Fruit fly (Drosophila melanogaster) whole organism, prepupa: Measurements from ENCODE around the gene mtg.

Experiments
- CG11294 ChIP-seq: fragments of 200-800 bp; sonication (Bioruptor generic); IDR thresholded peaks from 2 replicates; pipeline ENCODE4 v1.3.6; 2022; ENCODE audit warnings: missing biosample characterization, missing genetic modification characterization
- CG11902 ChIP-seq: fragments of 200-800 bp; sonication (Bioruptor generic); optimal IDR thresholded peaks from 3 replicates; lab custom pipeline; 2016; ENCODE audit warnings: missing biosample characterization, missing genetic modification characterization
- CG15336 ChIP-seq: fragments of 200-800 bp; sonication (Bioruptor generic); IDR thresholded peaks from 2 replicates; pipeline ENCODE4 v1.3.6; 2022; ENCODE audit warnings: missing biosample characterization, missing genetic modification characterization
- CG31627 ChIP-seq: fragments of 200-800 bp; sonication (Bioruptor generic); optimal IDR thresholded peaks from 3 replicates; lab custom pipeline; 2016; ENCODE audit warnings: missing biosample characterization, missing genetic modification characterization
- CG34406 ChIP-seq: fragments of 200-800 bp; sonication (Bioruptor generic); optimal IDR thresholded peaks from 3 replicates; lab custom pipeline; 2016; ENCODE audit warnings: missing biosample characterization, missing genetic modification characterization
- CG4318 ChIP-seq: fragments of 200-800 bp; sonication (Bioruptor generic); optimal IDR thresholded peaks from 3 replicates; lab custom pipeline; 2017; ENCODE audit warnings: missing biosample characterization, mild to moderate bottlenecking, missing genetic modification characterization
- CG6276 ChIP-seq: fragments of 200-800 bp; sonication (Bioruptor generic); optimal IDR thresholded peaks from 2 replicates; lab custom pipeline; 2017; ENCODE audit warnings: missing biosample characterization, mild to moderate bottlenecking, missing genetic modification characterization
- CG6854 ChIP-seq: fragments of 200-800 bp; sonication (Bioruptor generic); optimal IDR thresholded peaks from 2 replicates; lab custom pipeline; 2017; ENCODE audit warnings: missing biosample characterization, mild to moderate bottlenecking, missing genetic modification characterization
- CG8119 ChIP-seq: fragments of 200-800 bp; sonication (Bioruptor generic); IDR thresholded peaks from 3 replicates; pipeline ENCODE4 v1.3.6; 2022; ENCODE audit warnings: missing biosample characterization, missing genetic modification characterization
- Eip75B ChIP-seq: fragments of 200-800 bp; sonication (Bioruptor generic); optimal IDR thresholded peaks from 3 replicates; lab custom pipeline; 2016; ENCODE audit warnings: missing biosample characterization, missing genetic modification characterization
- Eip78C ChIP-seq: fragments of 200-800 bp; sonication (Bioruptor generic); peaks from one replicate; lab custom pipeline; 2016; ENCODE audit warnings: missing biosample characterization, missing genetic modification characterization
- Eip93F ChIP-seq: fragments of 200-800 bp; sonication (Bioruptor generic); optimal IDR thresholded peaks from 2 replicates; lab custom pipeline; 2016; ENCODE audit warnings: missing biosample characterization, mild to moderate bottlenecking, missing genetic modification characterization
- Ets21C ChIP-seq: fragments of 200-800 bp; sonication (Bioruptor generic); optimal IDR thresholded peaks from 3 replicates; lab custom pipeline; 2016; ENCODE audit warnings: missing biosample characterization, missing genetic modification characterization
- Ets96B ChIP-seq: fragments of 200-800 bp; optimal IDR thresholded peaks from 2 replicates; lab custom pipeline; 2019; ENCODE audit warnings: missing biosample characterization, mild to moderate bottlenecking, missing genetic modification characterization, moderate library complexity
- Hr38 ChIP-seq: sonication (Bioruptor generic); optimal IDR thresholded peaks from 2 replicates; lab custom pipeline; 2016; ENCODE audit warnings: missing biosample characterization, missing genetic modification characterization
- Hr39 ChIP-seq: fragments of 200-800 bp; sonication (Bioruptor generic); optimal IDR thresholded peaks from 2 replicates; lab custom pipeline; 2016; ENCODE audit warnings: missing biosample characterization, missing genetic modification characterization
- Lpt ChIP-seq: fragments of 200-800 bp; sonication (Bioruptor generic); optimal IDR thresholded peaks from 3 replicates; lab custom pipeline; 2016; ENCODE audit warnings: missing biosample characterization, missing genetic modification characterization
- Met ChIP-seq: fragments of 200-800 bp; sonication (Bioruptor generic); optimal IDR thresholded peaks from 3 replicates; lab custom pipeline; 2016; ENCODE audit warnings: missing biosample characterization, missing genetic modification characterization
- Smox ChIP-seq: fragments of 200-800 bp; sonication (Bioruptor generic); optimal IDR thresholded peaks from 3 replicates; lab custom pipeline; 2016; ENCODE audit warnings: missing biosample characterization, missing genetic modification characterization
- Sox15 ChIP-seq: fragments of 200-800 bp; sonication (Bioruptor generic); optimal IDR thresholded peaks from 3 replicates; lab custom pipeline; 2016; ENCODE audit warnings: missing biosample characterization, missing genetic modification characterization
- dsx ChIP-seq: fragments of 200-800 bp; optimal IDR thresholded peaks from 3 replicates; lab custom pipeline; 2019; ENCODE audit warnings: missing biosample characterization, mild to moderate bottlenecking, missing genetic modification characterization, moderate library complexity; ENCODE audit not compliant: poor library complexity, severe bottlenecking
- esn ChIP-seq: fragments of 200-800 bp; sonication (Bioruptor generic); optimal IDR thresholded peaks from 2 replicates; lab custom pipeline; 2016; ENCODE audit warnings: missing biosample characterization, mild to moderate bottlenecking, missing genetic modification characterization, moderate library complexity
- fd59A ChIP-seq: fragments of 200-800 bp; sonication (Bioruptor generic); optimal IDR thresholded peaks from 2 replicates; lab custom pipeline; 2017; ENCODE audit warnings: missing biosample characterization, mild to moderate bottlenecking, missing genetic modification characterization, missing genetic modification reagents
- fkh ChIP-seq: fragments of 200-800 bp; sonication (Bioruptor generic); optimal IDR thresholded peaks from 3 replicates; lab custom pipeline; 2017; ENCODE audit warnings: missing biosample characterization, mild to moderate bottlenecking, missing genetic modification characterization, moderate library complexity
- lz ChIP-seq: fragments of 200-800 bp; sonication (Bioruptor generic); optimal IDR thresholded peaks from 3 replicates; lab custom pipeline; 2016; ENCODE audit warnings: missing biosample characterization, missing genetic modification characterization
- salr ChIP-seq, 2 experiments: fragments of 200-800 bp; sonication (Bioruptor generic); optimal IDR thresholded peaks; 3 replicates each; lab custom pipeline; 2016 to 2018; ENCODE audit warnings: missing biosample characterization in 2 of 2, missing genetic modification characterization in 2 of 2, mild to moderate bottlenecking in 1 of 2
- spab ChIP-seq: fragments of 200-800 bp; sonication (Bioruptor generic); optimal IDR thresholded peaks from 2 replicates; lab custom pipeline; 2017; ENCODE audit warnings: missing biosample characterization, mild to moderate bottlenecking, missing genetic modification characterization, missing genetic modification reagents
- ss ChIP-seq, 2 experiments: fragments of 200-800 bp; sonication (Bioruptor generic); optimal IDR thresholded peaks; 2 replicates in 1 of 2; 3 replicates in 1 of 2; lab custom pipeline; 2017 to 2018; ENCODE audit warnings: mild to moderate bottlenecking in 2 of 2, missing biosample characterization in 2 of 2, missing genetic modification characterization in 2 of 2, moderate library complexity in 1 of 2
- topi ChIP-seq: fragments of 200-800 bp; sonication (Bioruptor generic); optimal IDR thresholded peaks from 3 replicates; lab custom pipeline; 2016; ENCODE audit warnings: missing biosample characterization, missing genetic modification characterization
- vri ChIP-seq: fragments of 200-800 bp; sonication (Bioruptor generic); optimal IDR thresholded peaks from 3 replicates; lab custom pipeline; 2016; ENCODE audit warnings: missing biosample characterization, mild to moderate bottlenecking, missing genetic modification characterization

mtg gene

DNA sequence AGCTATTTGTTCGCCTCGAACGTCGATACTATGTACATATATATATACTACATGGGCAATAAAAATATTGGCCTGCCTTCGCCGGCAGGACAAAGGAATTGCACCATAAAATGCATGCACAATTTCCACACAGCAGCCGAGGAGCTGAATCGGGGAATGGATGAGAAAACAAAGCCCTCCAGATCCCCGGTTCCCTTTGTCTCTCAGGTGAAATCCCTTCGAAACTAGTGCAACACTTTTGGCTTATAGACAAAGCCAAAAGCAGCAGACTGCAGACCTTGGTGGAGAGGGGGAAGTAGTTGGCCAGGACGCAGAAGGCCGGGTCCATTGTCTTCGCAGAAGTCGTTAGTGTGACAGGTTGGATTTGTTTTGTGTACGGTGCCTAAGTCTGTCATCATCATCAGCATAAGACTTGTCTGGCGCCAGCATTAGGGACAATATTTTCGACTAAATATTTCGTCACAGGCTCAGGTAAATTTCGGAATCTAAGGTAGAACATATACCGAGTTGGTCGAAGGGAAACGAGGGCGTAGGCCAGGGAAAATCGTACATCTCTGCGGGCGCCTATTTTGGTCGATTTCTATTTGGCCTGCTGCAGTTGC is 44.9 kb upstream of the mtg start:
- no peak for TF ChIP-seq spab (GFP tag; lab: Kevin White, UChicago)
- no peak for TF ChIP-seq CG11294 (GFP tag; lab: Robert Waterston, UW)
- no peak for TF ChIP-seq dsx

DNA sequence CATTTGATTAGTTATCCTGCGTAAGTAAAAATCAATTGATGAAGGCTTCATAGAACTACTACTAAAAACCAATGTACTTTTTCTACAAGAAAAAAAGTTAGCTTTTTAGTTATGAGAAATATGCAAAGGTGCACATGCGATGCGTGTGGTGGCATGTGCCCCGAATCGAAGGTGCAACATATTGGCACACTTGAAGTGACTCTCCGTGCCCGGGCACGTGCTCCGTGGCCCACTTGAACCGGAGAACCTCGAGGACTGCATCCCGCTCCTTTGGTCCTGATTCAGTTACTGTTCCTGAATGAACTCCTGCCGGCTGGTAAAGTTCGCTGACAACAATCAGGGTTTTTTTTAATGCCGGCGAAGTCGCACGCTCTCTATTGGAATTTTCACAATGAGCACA is 44.3 kb upstream of the mtg start:
- TF ChIP-seq salr (GFP tag; optimal IDR thresholded peaks at IDR 0.05; lab: Kevin White, UChicago) (no peak), Eip93F (GFP tag; lab: Kevin White, UChicago) (no peak), Smox (GFP tag; lab: Kevin White, UChicago) (no peak), fkh (GFP tag; lab: Kevin White, UChicago) (no peak), spab (GFP tag; lab: Kevin White, UChicago) (no peak), CG11902 (GFP tag; lab: Kevin White, UChicago) (no peak), dsx (no peak), CG31627 (GFP tag; lab: Kevin White, UChicago) (no peak), Hr38 (GFP tag; lab: Kevin White, UChicago) (no peak), Eip78C (GFP tag; lab: Kevin White, UChicago) (no peak), fd59A (GFP tag; lab: Kevin White, UChicago) (no peak)

DNA sequence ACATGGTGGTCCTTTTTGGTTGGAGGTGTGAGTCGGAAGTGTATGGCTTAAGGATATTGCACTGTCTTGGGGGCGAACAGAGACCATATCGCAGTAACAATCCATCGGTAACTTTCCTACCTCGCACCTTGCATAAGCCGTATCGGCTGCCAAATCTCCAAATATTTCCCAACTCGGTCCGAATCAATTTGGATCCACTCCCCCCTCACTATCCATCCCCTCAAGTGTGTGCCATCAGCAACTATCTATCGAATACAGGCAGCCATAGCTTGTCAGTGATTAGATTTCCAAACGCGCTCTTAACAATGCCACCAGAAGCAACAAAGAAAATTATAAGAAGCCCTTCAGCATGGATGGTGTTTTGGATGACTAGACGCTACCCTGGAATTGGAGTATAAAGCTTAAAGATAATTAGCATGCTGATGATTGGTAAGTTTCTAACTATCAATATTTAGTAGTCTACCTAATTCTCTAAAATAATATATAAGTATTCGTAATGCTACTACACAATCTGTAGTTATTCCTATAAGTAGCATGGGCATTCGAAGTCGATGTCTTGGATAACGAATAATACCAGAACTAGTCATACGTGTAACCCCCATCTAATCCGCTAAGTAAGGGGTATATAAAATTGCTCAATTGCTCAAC is 43.5 kb upstream of the mtg start:
- TF ChIP-seq Ets96B = no peak
- TF ChIP-seq CG8119 (GFP tag; lab: Robert Waterston, UW) = no peak
- no peak for TF ChIP-seq Ets21C
- no peak for TF ChIP-seq CG11902 (GFP tag; lab: Kevin White, UChicago)
- TF ChIP-seq Eip93F (GFP tag; lab: Kevin White, UChicago) = no peak
- TF ChIP-seq CG4318 (GFP tag; lab: Kevin White, UChicago) = no peak
- TF ChIP-seq Sox15 = no peak
- TF ChIP-seq Smox (GFP tag; lab: Kevin White, UChicago) = peak; percentile 17
- TF ChIP-seq topi (GFP tag; lab: Kevin White, UChicago) = no peak
- TF ChIP-seq vri (GFP tag; lab: Kevin White, UChicago) = peak; percentile 24
- peak; percentile 12 for TF ChIP-seq esn
- TF ChIP-seq Met (GFP tag; lab: Kevin White, UChicago) = peak; percentile 14
- TF ChIP-seq ss (GFP tag; optimal IDR thresholded peaks at IDR 0.05; lab: Kevin White, UChicago) = no peak
- no peak for TF ChIP-seq CG6276
- TF ChIP-seq Eip75B (GFP tag; lab: Kevin White, UChicago) = no peak
- TF ChIP-seq Lpt (GFP tag; lab: Kevin White, UChicago) = no peak
- TF ChIP-seq CG6854 = no peak

DNA sequence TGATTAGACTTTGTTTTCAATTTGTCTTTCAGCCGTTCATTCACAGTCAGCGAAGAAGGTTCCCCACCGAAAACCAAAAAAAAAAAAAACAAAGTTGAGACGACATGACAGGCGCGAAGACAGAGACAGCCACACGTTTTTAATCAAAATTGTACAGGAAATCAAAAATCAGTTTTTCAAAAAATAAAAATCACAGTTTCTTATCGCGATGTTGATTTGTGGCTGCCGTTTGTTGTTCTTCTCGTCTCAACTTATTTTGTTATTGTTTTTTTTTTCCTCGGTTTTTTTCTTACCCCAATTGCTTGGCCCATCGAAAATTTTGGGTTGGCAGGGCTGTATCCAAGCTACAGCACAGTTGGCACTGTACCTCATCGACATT is 43.0 kb upstream of the mtg start:
- no peak for TF ChIP-seq CG8119 (GFP tag; lab: Robert Waterston, UW)
- TF ChIP-seq lz (GFP tag; lab: Kevin White, UChicago) = no peak
- no peak for TF ChIP-seq CG31627 (GFP tag; lab: Kevin White, UChicago)
- no peak for TF ChIP-seq Hr39
- TF ChIP-seq, all 60 proteins: peak for 0

DNA sequence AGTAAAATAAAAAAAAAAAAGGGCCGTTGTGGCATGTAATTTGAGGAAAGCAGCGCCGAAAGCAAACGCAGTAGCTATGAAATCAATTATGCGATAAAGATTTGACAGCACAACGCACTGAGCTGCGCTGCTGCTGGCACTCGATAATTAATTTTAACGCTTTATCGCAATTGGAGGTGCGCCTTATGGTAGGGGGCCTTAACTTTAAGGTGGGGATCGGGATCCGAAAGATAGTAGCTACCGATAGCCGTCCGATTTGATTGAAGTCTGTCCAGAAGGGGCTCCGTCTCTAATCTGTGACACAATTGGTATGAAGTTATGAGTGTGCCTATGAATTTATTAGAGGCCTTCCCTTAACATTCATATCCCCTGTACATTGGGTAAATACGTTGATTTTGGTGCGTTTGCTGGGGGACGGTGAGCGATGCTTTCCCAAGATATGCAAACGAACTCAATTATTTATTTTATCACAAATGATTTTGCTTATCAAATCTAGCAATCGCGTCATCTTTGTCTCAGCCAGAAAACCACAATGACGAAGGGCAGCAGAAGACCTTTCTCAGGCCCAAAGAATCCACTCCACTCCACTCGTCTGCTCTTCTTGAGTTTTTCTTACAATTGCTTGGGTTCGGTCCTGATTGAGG is 41.8 kb upstream of the mtg start:
- peak; percentile 95 for TF ChIP-seq vri (GFP tag; lab: Kevin White, UChicago)
- no peak for TF ChIP-seq CG15336
- TF ChIP-seq esn = no peak
- no peak for TF ChIP-seq CG34406 (GFP tag; lab: Kevin White, UChicago)
- TF ChIP-seq Ets21C = no peak
- TF ChIP-seq CG11294 (GFP tag; lab: Robert Waterston, UW) = no peak
- TF ChIP-seq spab (GFP tag; lab: Kevin White, UChicago) = no peak
